Worm (Caenorhabditis elegans) whole organism, young adult: ENCODE data around the gene dhs-8.
A peak's percentile ranks its signal among the peaks of the same experiment; 100 is the strongest.

Experiments
- B0261.1 ChIP-seq: sonication (generic microtip); optimal IDR thresholded peaks from 2 replicates; lab custom pipeline; 2016; ENCODE audit warnings: mild to moderate bottlenecking, missing genetic modification characterization, moderate library complexity, missing compliant biosample characterization
- C06A6.2 ChIP-seq: fragments of 200-800 bp; sonication (Bioruptor generic); conservative IDR thresholded peaks from 2 replicates; pipeline ENCODE4 v1.3.6; 2022; ENCODE audit warnings: missing genetic modification characterization, missing compliant biosample characterization
- D2030.7 ChIP-seq: fragments of 200-800 bp; sonication (Bioruptor generic); IDR thresholded peaks from 2 replicates; pipeline ENCODE4 v1.3.6; 2022; ENCODE audit warnings: missing genetic modification reagents, missing genetic modification characterization, missing compliant biosample characterization
- F10E7.11 ChIP-seq: sonication (generic microtip); optimal IDR thresholded peaks from 2 replicates; lab custom pipeline; 2017; ENCODE audit warnings: mild to moderate bottlenecking, missing genetic modification characterization, moderate library complexity, missing compliant biosample characterization
- F23B12.7 ChIP-seq: sonication (generic microtip); optimal IDR thresholded peaks from 2 replicates; lab custom pipeline; 2017; ENCODE audit warnings: missing genetic modification characterization, mild to moderate bottlenecking, missing compliant biosample characterization, antibody characterized with exemption, moderate library complexity; ENCODE audit not compliant: insufficient read depth
- F39B2.1 ChIP-seq: fragments of 200-800 bp; sonication (Bioruptor generic); IDR thresholded peaks from 2 replicates; pipeline ENCODE4 v1.3.6; 2022; ENCODE audit warnings: missing genetic modification reagents, missing genetic modification characterization, missing compliant biosample characterization
- F57A8.1 ChIP-seq: fragments of 200-800 bp; sonication (Bioruptor generic); optimal IDR thresholded peaks from 2 replicates; lab custom pipeline; 2018; ENCODE audit warnings: mild to moderate bottlenecking, missing genetic modification characterization, moderate library complexity, missing compliant biosample characterization
- K11D2.4 ChIP-seq: fragments of 200-800 bp; sonication (Bioruptor generic); IDR thresholded peaks from 2 replicates; pipeline ENCODE4 v1.3.6; 2022; ENCODE audit warnings: missing genetic modification reagents, missing genetic modification characterization, missing compliant biosample characterization
- K12H6.12 ChIP-seq: fragments of 200-800 bp; sonication (Bioruptor generic); optimal IDR thresholded peaks from 2 replicates; lab custom pipeline; 2018; ENCODE audit warnings: mild to moderate bottlenecking, missing genetic modification characterization, missing compliant biosample characterization
- Y53F4B.3 ChIP-seq: fragments of 200-800 bp; sonication (Bioruptor generic); IDR thresholded peaks from 2 replicates; pipeline ENCODE4 v1.3.6; 2022; ENCODE audit warnings: missing genetic modification reagents, missing genetic modification characterization, missing compliant biosample characterization
- Y95B8A.8 ChIP-seq: fragments of 200-800 bp; sonication (Bioruptor generic); IDR thresholded peaks from 2 replicates; pipeline ENCODE4 v1.3.6; 2022; ENCODE audit warnings: missing genetic modification reagents, missing genetic modification characterization, missing compliant biosample characterization
- akir-1 ChIP-seq: fragments of 200-800 bp; sonication (Bioruptor generic); optimal IDR thresholded peaks from 2 replicates; lab custom pipeline; 2018; ENCODE audit warnings: mild to moderate bottlenecking, missing genetic modification characterization, moderate library complexity, missing compliant biosample characterization
- ama-1 ChIP-seq, 3 experiments: fragments of 150-350 bp in 1 of 3; sonication (generic microtip) in 2 of 3; optimal IDR thresholded peaks; 2 replicates each; lab custom pipeline; 2014 to 2018; ENCODE audit warnings: missing biosample characterization in 2 of 3, missing genetic modification characterization in 2 of 3, missing genetic modification reagents in 2 of 3
- aptf-2 ChIP-seq: fragments of 200-800 bp; sonication (Bioruptor generic); conservative IDR thresholded peaks from 2 replicates; pipeline ENCODE4 v1.3.6; 2022; ENCODE audit warnings: missing genetic modification reagents, missing genetic modification characterization, missing compliant biosample characterization
- attf-5 ChIP-seq: fragments of 200-800 bp; sonication (Bioruptor generic); optimal IDR thresholded peaks from 2 replicates; lab custom pipeline; 2018; ENCODE audit warnings: mild to moderate bottlenecking, missing genetic modification characterization, missing compliant biosample characterization
- bed-2 ChIP-seq: fragments of 200-800 bp; sonication (Bioruptor generic); IDR thresholded peaks from 2 replicates; pipeline ENCODE4 v1.3.6; 2022; ENCODE audit warnings: missing genetic modification reagents, missing genetic modification characterization, missing compliant biosample characterization
- ccch-3 ChIP-seq: fragments of 200-800 bp; sonication (Bioruptor generic); optimal IDR thresholded peaks from 2 replicates; lab custom pipeline; 2018; ENCODE audit warnings: mild to moderate bottlenecking, missing genetic modification characterization, missing compliant biosample characterization
- ceh-100 ChIP-seq: fragments of 200-800 bp; sonication (Bioruptor generic); IDR thresholded peaks from 2 replicates; pipeline ENCODE4 v1.3.6; 2022; ENCODE audit warnings: missing genetic modification reagents, missing genetic modification characterization, missing compliant biosample characterization
- ceh-79 ChIP-seq: sonication (generic microtip); optimal IDR thresholded peaks from 2 replicates; lab custom pipeline; 2017; ENCODE audit warnings: mild to moderate bottlenecking, missing genetic modification characterization, missing compliant biosample characterization
- chd-7 ChIP-seq: sonication (generic microtip); optimal IDR thresholded peaks from 2 replicates; lab custom pipeline; 2016; ENCODE audit warnings: mild to moderate bottlenecking, missing genetic modification characterization, moderate library complexity, missing compliant biosample characterization
- dpl-1 ChIP-seq: fragments of 150-350 bp; optimal IDR thresholded peaks from 2 replicates; lab custom pipeline; 2014; ENCODE audit warnings: missing biosample characterization, missing genetic modification reagents, missing genetic modification characterization
- efl-1 ChIP-seq: fragments of 150-350 bp; optimal IDR thresholded peaks from 2 replicates; lab custom pipeline; 2014; ENCODE audit warnings: missing biosample characterization, missing genetic modification reagents, missing genetic modification characterization
- egrh-3 ChIP-seq: fragments of 200-800 bp; sonication (Bioruptor generic); IDR thresholded peaks from 2 replicates; pipeline ENCODE4 v1.3.6; 2022; ENCODE audit warnings: missing genetic modification reagents, missing genetic modification characterization, missing compliant biosample characterization
- ets-4 ChIP-seq: fragments of 200-800 bp; sonication (Bioruptor generic); optimal IDR thresholded peaks from 2 replicates; lab custom pipeline; 2018; ENCODE audit warnings: mild to moderate bottlenecking, missing genetic modification characterization, missing compliant biosample characterization
- fkh-3 ChIP-seq: sonication (generic microtip); optimal IDR thresholded peaks from 2 replicates; lab custom pipeline; 2016; ENCODE audit warnings: mild to moderate bottlenecking, missing genetic modification characterization, missing compliant biosample characterization
- gei-17 ChIP-seq: fragments of 200-800 bp; sonication (Bioruptor generic); optimal IDR thresholded peaks from 2 replicates; lab custom pipeline; 2018; ENCODE audit warnings: mild to moderate bottlenecking, missing genetic modification characterization, missing compliant biosample characterization
- hmg-20 ChIP-seq: fragments of 200-800 bp; sonication (Bioruptor generic); IDR thresholded peaks from 2 replicates; pipeline ENCODE4 v1.3.6; 2022; ENCODE audit warnings: missing genetic modification reagents, missing genetic modification characterization, missing compliant biosample characterization
- let-526 ChIP-seq: fragments of 200-800 bp; sonication (Bioruptor generic); IDR thresholded peaks from 2 replicates; pipeline ENCODE4 v1.3.6; 2022; ENCODE audit warnings: missing genetic modification reagents, missing genetic modification characterization, missing compliant biosample characterization
- let-607 ChIP-seq, 2 experiments: fragments of 200-800 bp in 1 of 2; sonication (Bioruptor generic) in 1 of 2; sonication (generic microtip) in 1 of 2; optimal IDR thresholded peaks; 2 replicates each; lab custom pipeline; 2016 to 2018; ENCODE audit warnings: mild to moderate bottlenecking in 2 of 2, missing compliant biosample characterization in 2 of 2, missing genetic modification characterization in 2 of 2, moderate library complexity in 2 of 2, missing genotype in 1 of 2
- lin-35 ChIP-seq, 3 experiments: fragments of 150-350 bp in 2 of 3; sonication (generic microtip) in 1 of 3; optimal IDR thresholded peaks; 2 replicates each; lab custom pipeline; 2014 to 2018; ENCODE audit warnings: missing biosample characterization in 3 of 3, missing genetic modification characterization in 3 of 3, missing genetic modification reagents in 3 of 3
- lin-40 ChIP-seq: sonication (generic microtip); optimal IDR thresholded peaks from 2 replicates; lab custom pipeline; 2016; ENCODE audit warnings: missing genetic modification characterization, mild to moderate bottlenecking, missing compliant biosample characterization, missing genotype, missing genetic modification reagents
- lin-54 ChIP-seq: fragments of 200-800 bp; sonication (Bioruptor generic); optimal IDR thresholded peaks from 2 replicates; lab custom pipeline; 2018; ENCODE audit warnings: mild to moderate bottlenecking, missing genetic modification characterization, missing compliant biosample characterization
- madf-10 ChIP-seq: sonication (generic microtip); optimal IDR thresholded peaks from 2 replicates; lab custom pipeline; 2016; ENCODE audit warnings: mild to moderate bottlenecking, missing genetic modification characterization, missing compliant biosample characterization
- madf-8 ChIP-seq: fragments of 200-800 bp; sonication (Bioruptor generic); conservative IDR thresholded peaks from 2 replicates; pipeline ENCODE4 v1.3.6; 2022; ENCODE audit warnings: missing genetic modification reagents, missing genetic modification characterization, missing compliant biosample characterization
- mel-28 ChIP-seq: sonication (generic microtip); optimal IDR thresholded peaks from 2 replicates; lab custom pipeline; 2016; ENCODE audit warnings: borderline replicate concordance, mild to moderate bottlenecking, missing genetic modification characterization, missing compliant biosample characterization
- mes-4 ChIP-seq: sonication (generic microtip); optimal IDR thresholded peaks from 2 replicates; lab custom pipeline; 2016; ENCODE audit warnings: missing genotype, missing genetic modification characterization, missing compliant biosample characterization
- mxl-1 ChIP-seq: sonication (generic microtip); optimal IDR thresholded peaks from 2 replicates; lab custom pipeline; 2016; ENCODE audit warnings: missing genetic modification characterization, missing compliant biosample characterization
- nhr-27 ChIP-seq: fragments of 200-800 bp; sonication (Bioruptor generic); optimal IDR thresholded peaks from 2 replicates; lab custom pipeline; 2018; ENCODE audit warnings: mild to moderate bottlenecking, missing genetic modification characterization, moderate library complexity, missing compliant biosample characterization
- nhr-80 ChIP-seq: sonication (generic microtip); optimal IDR thresholded peaks from 2 replicates; lab custom pipeline; 2016; ENCODE audit warnings: missing genetic modification characterization, missing compliant biosample characterization
- rcor-1 ChIP-seq: fragments of 200-800 bp; sonication (Bioruptor generic); IDR thresholded peaks from 2 replicates; pipeline ENCODE4 v1.3.6; 2022; ENCODE audit warnings: missing genetic modification reagents, missing genetic modification characterization, missing compliant biosample characterization
- repo-1 ChIP-seq: sonication (generic microtip); optimal IDR thresholded peaks from 2 replicates; lab custom pipeline; 2017; ENCODE audit warnings: mild to moderate bottlenecking, missing genetic modification characterization, missing compliant biosample characterization
- rpc-1 ChIP-seq, 2 experiments: fragments of 150-350 bp in 1 of 2; sonication (generic microtip) in 1 of 2; optimal IDR thresholded peaks; 2 replicates each; lab custom pipeline; 2014 to 2018; ENCODE audit warnings: missing biosample characterization in 1 of 2, missing genetic modification characterization in 1 of 2, missing genetic modification reagents in 1 of 2, missing genotype in 1 of 2
- zfh-2 ChIP-seq: fragments of 200-800 bp; sonication (Bioruptor generic); conservative IDR thresholded peaks from 2 replicates; pipeline ENCODE4 v1.3.6; 2022; ENCODE audit warnings: missing genetic modification reagents, missing genetic modification characterization, missing compliant biosample characterization
- ztf-18 ChIP-seq: sonication (generic microtip); optimal IDR thresholded peaks from 2 replicates; lab custom pipeline; 2016; ENCODE audit warnings: missing genotype, mild to moderate bottlenecking, missing genetic modification characterization, missing compliant biosample characterization
- ztf-25 ChIP-seq: fragments of 200-800 bp; sonication (Bioruptor generic); IDR thresholded peaks from 2 replicates; pipeline ENCODE4 v1.3.6; 2022; ENCODE audit warnings: missing genetic modification reagents, missing genetic modification characterization, missing compliant biosample characterization
- ztf-26 ChIP-seq: sonication (generic microtip); optimal IDR thresholded peaks from 2 replicates; lab custom pipeline; 2017; ENCODE audit warnings: missing genetic modification characterization, missing compliant biosample characterization
- ztf-28 ChIP-seq: fragments of 200-800 bp; sonication (Bioruptor generic); IDR thresholded peaks from 2 replicates; pipeline ENCODE4 v1.3.6; 2022; ENCODE audit warnings: missing genetic modification reagents, missing genetic modification characterization, missing compliant biosample characterization

The dhs-8 gene

DNA sequence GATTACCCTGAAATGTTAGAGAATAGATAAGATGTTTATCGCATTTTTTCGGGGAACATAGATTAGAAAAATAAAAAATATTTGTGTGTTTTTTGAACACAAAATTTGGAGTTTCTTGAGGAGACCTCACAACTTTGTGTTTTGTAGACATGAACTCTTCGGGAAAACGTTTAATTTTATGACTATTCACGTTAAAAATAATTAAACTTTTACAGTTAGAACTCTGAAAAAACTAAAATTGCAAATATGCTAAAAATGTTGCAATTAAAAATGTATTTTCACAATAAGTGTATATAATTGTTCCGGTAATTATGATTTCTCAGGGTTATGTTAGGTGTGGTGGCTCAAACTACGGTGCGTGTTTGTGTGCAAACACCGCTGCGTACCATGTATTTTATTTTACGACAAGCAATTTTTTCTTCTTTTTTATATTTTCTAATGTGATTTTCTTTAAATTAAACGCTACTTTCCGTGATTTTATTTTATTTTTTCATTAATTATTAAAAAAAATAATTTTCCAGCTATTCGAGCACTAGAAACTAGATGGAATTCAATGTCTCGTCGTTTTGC lies 30.5 kb downstream of the dhs-8 start, which contains the start of the genes F57C2.5 and spat-1 (continued):
- TF ChIP-seq hmg-20 (GFP tag; lab: Robert Waterston, UW) (no peak), K12H6.12 (tag; lab: Kevin White, UChicago) (peak; percentile 76), attf-5 (GFP tag; lab: Kevin White, UChicago) (peak; percentile 77), lin-35 (GFP tag; optimal IDR thresholded peaks at IDR 0.05; lab: Kevin White, UChicago) (no peak), egrh-3 (GFP tag; lab: Robert Waterston, UW) (peak; percentile 33; the same call in 1 of the 2 replicates), rcor-1 (GFP tag; lab: Robert Waterston, UW) (0 out of 2 replicates have a peak, but pooled peaks have one; percentile 10), ama-1 (optimal IDR thresholded peaks at IDR 0.05; lab: Kevin White, UChicago) (no peak), ama-1 (GFP tag; optimal IDR thresholded peaks at IDR 0.05; lab: Kevin White, UChicago) (no peak), mes-4 (tag; lab: Kevin White, UChicago) (no peak), rpc-1 (optimal IDR thresholded peaks at IDR 0.05; lab: Kevin White, UChicago) (no peak), rpc-1 (tag; optimal IDR thresholded peaks at IDR 0.05; lab: Kevin White, UChicago) (no peak), madf-8 (GFP tag; lab: Robert Waterston, UW) (peak; percentile 12; the same call in 1 of the 2 replicates), aptf-2 (peak; percentile 78; the same call in 1 of the 2 replicates), K11D2.4 (GFP tag; lab: Robert Waterston, UW) (no peak), let-526 (GFP tag; lab: Robert Waterston, UW) (0 out of 2 replicates have a peak, but pooled peaks have one; percentile 10), dpl-1 (GFP tag; lab: Kevin White, UChicago) (peak; percentile 2), B0261.1 (peak; percentile 18), nhr-27 (tag; lab: Kevin White, UChicago) (no peak), ceh-79 (tag; lab: Kevin White, UChicago) (no peak), zfh-2 (GFP tag; lab: Robert Waterston, UW) (no peak), Y95B8A.8 (GFP tag; lab: Robert Waterston, UW) (0 out of 2 replicates have a peak, but pooled peaks have one; percentile 19), bed-2 (GFP tag; lab: Robert Waterston, UW) (no peak), F23B12.7 (tag; lab: Kevin White, UChicago) (peak; percentile 47), mxl-1 (tag; lab: Kevin White, UChicago) (no peak), fkh-3 (no peak), efl-1 (GFP tag; lab: Kevin White, UChicago) (no peak), let-607 (tag; optimal IDR thresholded peaks at IDR 0.05; lab: Kevin White, UChicago) (peak in 1 of 2 experiments; percentile 32), lin-40 (tag; lab: Kevin White, UChicago) (peak; percentile 73), nhr-80 (peak; percentile 62), Y53F4B.3 (no peak), ztf-18 (peak; percentile 42), F39B2.1 (no peak), ztf-26 (tag; lab: Kevin White, UChicago) (no peak), ccch-3 (GFP tag; lab: Kevin White, UChicago) (peak; percentile 66), ceh-100 (peak; percentile 97), madf-10 (tag; lab: Kevin White, UChicago) (peak; percentile 80), lin-54 (GFP tag; lab: Kevin White, UChicago) (peak; percentile 22), gei-17 (GFP tag; lab: Kevin White, UChicago) (no peak), D2030.7 (peak; percentile 76; the same call in 1 of the 2 replicates), ets-4 (GFP tag; lab: Kevin White, UChicago) (no peak), chd-7 (no peak), mel-28 (no peak), repo-1 (tag; lab: Kevin White, UChicago) (no peak), F57A8.1 (no peak), akir-1 (no peak), ztf-25 (GFP tag; lab: Robert Waterston, UW) (no peak), F10E7.11 (no peak), ztf-28 (GFP tag; lab: Robert Waterston, UW) (peak; percentile 45; the same call in 1 of the 2 replicates), C06A6.2 (GFP tag; lab: Robert Waterston, UW) (no peak)
